Fruit fly (Drosophila melanogaster): Measurements from ENCODE around the gene Cpsf6.

Cpsf6 gene

dm6 chr3L:8303912-8304311, 11.4 kb downstream of the Cpsf6 start, which contains the start of the genes CG7194 and Sbp2:
Gene CG7194, minus strand, starts transcription at chr3L:8304059.
Gene Sbp2, plus strand, starts transcription at chr3L:8304157.
- TF ChIP-seq Myc (optimal IDR thresholded peaks at IDR 0.05) = peak; percentile 27
- TF ChIP-seq psq (GFP tag; optimal IDR thresholded peaks at IDR 0.05) = peak; percentile 7
- no peak for TF ChIP-seq Dfd (GFP tag; optimal IDR thresholded peaks at IDR 0.05)
- TF ChIP-seq CG9705 (GFP tag; optimal IDR thresholded peaks at IDR 0.05) = no peak
- TF ChIP-seq rgr (GFP tag; optimal IDR thresholded peaks at IDR 0.05) = peak; percentile 12

- TF ChIP-seq fru (GFP tag; optimal IDR thresholded peaks at IDR 0.05) = peak; percentile 86
- TF ChIP-seq dmrt93B (GFP tag; optimal IDR thresholded peaks at IDR 0.05) = no peak
- TF ChIP-seq Dfd (GFP tag; optimal IDR thresholded peaks at IDR 0.05) = no peak
- peak; percentile 85 for TF ChIP-seq h (GFP tag; optimal IDR thresholded peaks at IDR 0.05)
- TF ChIP-seq ey (GFP tag; optimal IDR thresholded peaks at IDR 0.05) = peak; percentile 63
- no peak for TF ChIP-seq CG9705 (GFP tag; optimal IDR thresholded peaks at IDR 0.05)
- TF ChIP-seq OdsH (GFP tag; optimal IDR thresholded peaks at IDR 0.05) = peak; percentile 84
- TF ChIP-seq foxo (GFP tag; optimal IDR thresholded peaks at IDR 0.05) = peak in 1 of 2 experiments; percentile 93
- TF ChIP-seq dl (GFP tag; optimal IDR thresholded peaks at IDR 0.05; ENCODE audit: insufficient read depth in 1 of 2, partially characterized antibody in 2 of 2) = no peak
- TF ChIP-seq sv (GFP tag; optimal IDR thresholded peaks at IDR 0.05) = peak; percentile 80
- no peak for TF ChIP-seq sage (GFP tag; optimal IDR thresholded peaks at IDR 0.05)
- TF ChIP-seq Myc (optimal IDR thresholded peaks at IDR 0.05) = no peak
- no peak for TF ChIP-seq lola (GFP tag; optimal IDR thresholded peaks at IDR 0.05)
- peak; percentile 88 for TF ChIP-seq Jra (GFP tag; optimal IDR thresholded peaks at IDR 0.05)
- TF ChIP-seq Dif (GFP tag; optimal IDR thresholded peaks at IDR 0.05; ENCODE audit: partially characterized antibody) = no peak
- TF ChIP-seq Hr83 (GFP tag; optimal IDR thresholded peaks at IDR 0.05; ENCODE audit: poor library complexity, severe bottlenecking) = peak; percentile 30
- no peak for TF ChIP-seq tai (GFP tag; optimal IDR thresholded peaks at IDR 0.05)
- TF ChIP-seq Hr78 (GFP tag; optimal IDR thresholded peaks at IDR 0.05) = no peak
- TF ChIP-seq pan (optimal IDR thresholded peaks at IDR 0.05) = no peak
- peak; percentile 89 for TF ChIP-seq Hnf4 (GFP tag; optimal IDR thresholded peaks at IDR 0.05)
- TF ChIP-seq CG32264 (GFP tag; optimal IDR thresholded peaks at IDR 0.05) = no peak
- no peak for TF ChIP-seq woc (GFP tag; optimal IDR thresholded peaks at IDR 0.05)
- peak; percentile 82 for TF ChIP-seq psq (GFP tag; optimal IDR thresholded peaks at IDR 0.05)
- no peak for TF ChIP-seq usp (GFP tag; optimal IDR thresholded peaks at IDR 0.05)
- no peak for TF ChIP-seq jim (GFP tag; optimal IDR thresholded peaks at IDR 0.05)
- TF ChIP-seq CrebA (GFP tag; optimal IDR thresholded peaks at IDR 0.05; ENCODE audit: borderline replicate concordance) = no peak
- TF ChIP-seq brk (GFP tag; optimal IDR thresholded peaks at IDR 0.05) = peak; percentile 89
- TF ChIP-seq rgr (GFP tag; optimal IDR thresholded peaks at IDR 0.05) = peak; percentile 89
- TF ChIP-seq Rel (GFP tag; optimal IDR thresholded peaks at IDR 0.05) = no peak
- TF ChIP-seq Rel (tag; optimal IDR thresholded peaks at IDR 0.05) = peak; percentile 55
- TF ChIP-seq Abd-B (GFP tag; optimal IDR thresholded peaks at IDR 0.05) = no peak
- peak; percentile 69 for TF ChIP-seq br (GFP tag; optimal IDR thresholded peaks at IDR 0.05)
- TF ChIP-seq N (GFP tag; optimal IDR thresholded peaks at IDR 0.05) = no peak
- peak; percentile 59 for TF ChIP-seq HLH106 (tag; optimal IDR thresholded peaks at IDR 0.05)
- peak; percentile 79 for TF ChIP-seq dsf (GFP tag; optimal IDR thresholded peaks at IDR 0.05; ENCODE audit: borderline replicate concordance)
- peak; percentile 47 for TF ChIP-seq GATAd (GFP tag; optimal IDR thresholded peaks at IDR 0.05)
- TF ChIP-seq Vsx2 (GFP tag; optimal IDR thresholded peaks at IDR 0.05; ENCODE audit: partially characterized antibody) = peak; percentile 97
- peak; percentile 55 for TF ChIP-seq Sp1 (GFP tag; optimal IDR thresholded peaks at IDR 0.05)
- no peak for TF ChIP-seq Mio (GFP tag; optimal IDR thresholded peaks at IDR 0.05)
Observed at dm6 chr3L:8299224-8300130, 15.8 kb downstream of the Cpsf6 start, which contains the start of the genes Arl5 and CG13671. Gene Arl5, minus strand, starts transcription at chr3L:8299839. Gene CG13671, plus strand, starts transcription at chr3L:8300064.
